Worm (Caenorhabditis elegans) whole organism, L2 larva: ENCODE results near the gene prx-5.

Experiments
- C34F6.9 ChIP-seq: fragments of 150-350 bp; optimal IDR thresholded peaks from 2 replicates; lab custom pipeline; 2014; ENCODE audit warnings: missing biosample characterization, missing genetic modification characterization
- R02D3.7 ChIP-seq: fragments of 150-350 bp; optimal IDR thresholded peaks from 2 replicates; lab custom pipeline; 2014; ENCODE audit warnings: missing biosample characterization, missing genetic modification characterization
- Y55F3AM.14 ChIP-seq: fragments of 200-800 bp; sonication (Bioruptor generic); optimal IDR thresholded peaks from 2 replicates; lab custom pipeline; 2018; ENCODE audit warnings: mild to moderate bottlenecking, missing genetic modification characterization, missing compliant biosample characterization
- ZK546.5 ChIP-seq: sonication (generic microtip); optimal IDR thresholded peaks from 2 replicates; lab custom pipeline; 2017; ENCODE audit warnings: missing biosample characterization, missing genetic modification characterization
- ama-1 ChIP-seq: fragments of 150-350 bp; optimal IDR thresholded peaks from 2 replicates; lab custom pipeline; 2018; ENCODE audit warnings: inconsistent platforms
- blmp-1 ChIP-seq: sonication (generic microtip); optimal IDR thresholded peaks from 2 replicates; lab custom pipeline; 2017; ENCODE audit warnings: missing genetic modification characterization, mild to moderate bottlenecking, missing compliant biosample characterization, antibody characterized with exemption, moderate library complexity; ENCODE audit not compliant: insufficient read depth
- ceh-16 ChIP-seq: fragments of 150-350 bp; optimal IDR thresholded peaks from 2 replicates; lab custom pipeline; 2014; ENCODE audit warnings: missing biosample characterization, missing genetic modification characterization
- ceh-82 ChIP-seq: fragments of 150-350 bp; optimal IDR thresholded peaks from 2 replicates; lab custom pipeline; 2014; ENCODE audit warnings: missing biosample characterization, missing genetic modification characterization
- crh-2 ChIP-seq: sonication (generic microtip); optimal IDR thresholded peaks from 2 replicates; lab custom pipeline; 2017; ENCODE audit warnings: missing biosample characterization, missing genetic modification characterization
- dmd-4 ChIP-seq: sonication (generic microtip); optimal IDR thresholded peaks from 2 replicates; lab custom pipeline; 2017; ENCODE audit warnings: missing biosample characterization, missing genetic modification characterization
- egl-27 ChIP-seq: sonication (generic microtip); optimal IDR thresholded peaks from 3 replicates; lab custom pipeline; 2017; ENCODE audit warnings: missing biosample characterization, missing genetic modification reagents, missing genetic modification characterization
- elt-1 ChIP-seq: fragments of 150-350 bp; optimal IDR thresholded peaks from 2 replicates; lab custom pipeline; 2014; ENCODE audit warnings: missing biosample characterization, missing genetic modification characterization
- elt-3 ChIP-seq: sonication (generic microtip); optimal IDR thresholded peaks from 2 replicates; lab custom pipeline; 2017; ENCODE audit warnings: missing biosample characterization, missing genetic modification characterization
- gmeb-1 ChIP-seq: fragments of 150-350 bp; optimal IDR thresholded peaks from 2 replicates; lab custom pipeline; 2014; ENCODE audit warnings: missing biosample characterization, missing genetic modification characterization
- lin-11 ChIP-seq: fragments of 150-350 bp; sonication (generic microtip); optimal IDR thresholded peaks from 2 replicates; lab custom pipeline; 2014; ENCODE audit warnings: missing biosample characterization, missing genetic modification characterization, inconsistent platforms, mixed read lengths
- lsy-2 ChIP-seq, 2 experiments: fragments of 150-350 bp in 1 of 2; sonication (generic microtip) in 1 of 2; optimal IDR thresholded peaks; 2 replicates each; lab custom pipeline; 2014 to 2017; ENCODE audit warnings: missing biosample characterization in 2 of 2, missing genetic modification characterization in 2 of 2
- mbf-1 ChIP-seq: sonication (generic microtip); optimal IDR thresholded peaks from 2 replicates; lab custom pipeline; 2017; ENCODE audit warnings: missing biosample characterization, missing genetic modification characterization
- mdl-1 ChIP-seq, 2 experiments: fragments of 150-350 bp in 1 of 2; sonication (generic microtip) in 1 of 2; optimal IDR thresholded peaks; 2 replicates each; lab custom pipeline; 2017; ENCODE audit warnings: missing biosample characterization in 2 of 2, missing genetic modification characterization in 2 of 2
- nhr-11 ChIP-seq: fragments of 150-350 bp; optimal IDR thresholded peaks from 2 replicates; lab custom pipeline; 2014; ENCODE audit warnings: missing biosample characterization, missing genetic modification characterization
- nhr-12 ChIP-seq: fragments of 150-350 bp; optimal IDR thresholded peaks from 2 replicates; lab custom pipeline; 2014; ENCODE audit warnings: missing biosample characterization, missing genetic modification characterization
- nhr-129 ChIP-seq: fragments of 150-350 bp; optimal IDR thresholded peaks from 2 replicates; lab custom pipeline; 2014; ENCODE audit warnings: missing biosample characterization, missing genetic modification characterization
- nhr-21 ChIP-seq: fragments of 150-350 bp; optimal IDR thresholded peaks from 2 replicates; lab custom pipeline; 2014; ENCODE audit warnings: missing biosample characterization, missing genetic modification characterization
- nhr-23 ChIP-seq: fragments of 150-350 bp; optimal IDR thresholded peaks from 2 replicates; lab custom pipeline; 2014; ENCODE audit warnings: missing biosample characterization, missing genetic modification reagents, missing genetic modification characterization
- nhr-6 ChIP-seq: fragments of 150-350 bp; optimal IDR thresholded peaks from 2 replicates; lab custom pipeline; 2014; ENCODE audit warnings: missing biosample characterization, missing genetic modification characterization
- skn-1 ChIP-seq: sonication (generic microtip); optimal IDR thresholded peaks from 2 replicates; lab custom pipeline; 2017; ENCODE audit warnings: missing biosample characterization, missing genetic modification characterization
- sma-9 ChIP-seq, 2 experiments: fragments of 150-350 bp in 1 of 2; sonication (generic microtip) in 1 of 2; optimal IDR thresholded peaks; 2 replicates each; lab custom pipeline; 2014 to 2016; ENCODE audit warnings: missing genetic modification characterization in 2 of 2, mild to moderate bottlenecking in 1 of 2, missing biosample characterization in 1 of 2, missing compliant biosample characterization in 1 of 2, missing genetic modification reagents in 1 of 2, moderate library complexity in 1 of 2
- snpc-4 ChIP-seq: fragments of 150-350 bp; optimal IDR thresholded peaks from 2 replicates; lab custom pipeline; 2014; ENCODE audit warnings: missing biosample characterization, missing genetic modification characterization
- unc-55 ChIP-seq: fragments of 150-350 bp; sonication (generic microtip); optimal IDR thresholded peaks from 3 replicates; lab custom pipeline; 2014; ENCODE audit warnings: missing biosample characterization, missing genetic modification reagents, missing genetic modification characterization
- zag-1 ChIP-seq: fragments of 150-350 bp; optimal IDR thresholded peaks from 2 replicates; lab custom pipeline; 2014; ENCODE audit warnings: missing biosample characterization, missing genetic modification characterization
- ztf-1 ChIP-seq: fragments of 200-800 bp; sonication (Bioruptor generic); conservative IDR thresholded peaks from 2 replicates; pipeline ENCODE4 v1.3.6; 2022; ENCODE audit warnings: missing genetic modification characterization, missing compliant biosample characterization

prx-5 gene

ce11 chrII:8730960-8731693 is 26.5 kb downstream of the prx-5 start:
- TF ChIP-seq ama-1 (lab: Kevin White, UChicago) (no peak), nhr-23 (no peak), nhr-21 (peak; percentile 65), dmd-4 (tag; lab: Kevin White, UChicago) (no peak), elt-3 (tag; lab: Kevin White, UChicago) (no peak)

ce11 chrII:8731736-8732229 is 27.2 kb downstream of the prx-5 start:
- TF ChIP-seq nhr-21, result peak; percentile 65
- no peak for TF ChIP-seq ama-1 (lab: Kevin White, UChicago)

- TF ChIP-seq gmeb-1 (tag; lab: Kevin White, UChicago) (no peak), elt-3 (tag; lab: Kevin White, UChicago) (no peak), nhr-21 (peak; percentile 10), mbf-1 (tag; lab: Kevin White, UChicago) (no peak), nhr-6 (no peak)
- TF ChIP-seq, all 48 proteins: peak for 1
Measured at ce11 chrII:8732339-8733100, 27.9 kb downstream of the prx-5 start, which contains the start of gene rol-6. Gene rol-6, plus strand, starts transcription at chrII:8733050.

- no peak for TF ChIP-seq nhr-21
- TF ChIP-seq crh-2 (tag; lab: Kevin White, UChicago), result no peak
- no peak for TF ChIP-seq blmp-1
- no peak for TF ChIP-seq mdl-1 (tag; optimal IDR thresholded peaks at IDR 0.05; lab: Kevin White, UChicago)
- no peak for TF ChIP-seq nhr-129 (tag; lab: Kevin White, UChicago)
- no peak for TF ChIP-seq C34F6.9
- no peak for TF ChIP-seq ceh-82
- TF ChIP-seq R02D3.7 (tag; lab: Kevin White, UChicago), result no peak
- no peak for TF ChIP-seq nhr-23
- no peak for TF ChIP-seq zag-1 (tag; lab: Kevin White, UChicago)
- no peak for TF ChIP-seq skn-1 (tag; lab: Kevin White, UChicago)
- no peak for TF ChIP-seq nhr-6
- no peak for TF ChIP-seq lsy-2 (tag; optimal IDR thresholded peaks at IDR 0.05; lab: Kevin White, UChicago)
- TF ChIP-seq sma-9 (GFP tag; optimal IDR thresholded peaks at IDR 0.05; lab: Kevin White, UChicago), result no peak
- TF ChIP-seq sma-9 (tag; optimal IDR thresholded peaks at IDR 0.05; lab: Kevin White, UChicago), result no peak
- no peak for TF ChIP-seq nhr-11
- TF ChIP-seq nhr-12, result no peak
Measured at ce11 chrII:8733627-8734026, 29.0 kb downstream of the prx-5 start.

ce11 chrII:8737456-8737855 is 32.8 kb downstream of the prx-5 start, which contains the start of gene idpb-4:
Gene idpb-4, minus strand, starts transcription at chrII:8737556.
- no peak for TF ChIP-seq ceh-16 (tag; lab: Kevin White, UChicago)

ce11 chrII:8738244-8738643 is 33.6 kb downstream of the prx-5 start:
- TF ChIP-seq ama-1 (lab: Kevin White, UChicago) (no peak), R02D3.7 (tag; lab: Kevin White, UChicago) (no peak), snpc-4 (tag; lab: Kevin White, UChicago) (no peak), skn-1 (tag; lab: Kevin White, UChicago) (no peak), nhr-11 (no peak), ztf-1 (GFP tag; lab: Robert Waterston, UW) (no peak), Y55F3AM.14 (no peak), mdl-1 (tag; optimal IDR thresholded peaks at IDR 0.05; lab: Kevin White, UChicago) (no peak), nhr-12 (no peak), elt-1 (tag; lab: Kevin White, UChicago) (no peak), ZK546.5 (no peak), lin-11 (no peak), unc-55 (no peak), egl-27 (tag; lab: Kevin White, UChicago) (no peak)
